ENCODE assay signal across 1 fruit fly cellular context in genomic region chr3R:24917814-24918636, dm6.
TF ChIP-seq lines count a peak whose summit lies in the region.

PIG-S (minus strand) TSS chr3R:24917864.
sud1 (minus strand) TSS chr3R:24917864.
CG11168 (plus strand) TSS chr3R:24918106.

TF ChIP-seq in whole organism, embryonic, 481 proteins besides CTCF, POLR2A, EP300 and RAD21 (continued from another document and continues in another):
- TF ChIP-seq CkIIα-i1 (GFP tag; IDR thresholded peaks at IDR 0.05; lab: Robert Waterston, UW) (no peak), CG31365 (tag; optimal IDR thresholded peaks at IDR 0.05; lab: Kevin White, UChicago) (no peak), BtbVII (GFP tag; optimal IDR thresholded peaks at IDR 0.05; lab: Kevin White, UChicago) (no peak), CG6765 (GFP tag; optimal IDR thresholded peaks at IDR 0.05; lab: Kevin White, UChicago) (no peak), aop (GFP tag; IDR thresholded peaks at IDR 0.05; lab: Robert Waterston, UW) (no peak), Myb (GFP tag; optimal IDR thresholded peaks at IDR 0.05; lab: Kevin White, UChicago) (no peak), pb (GFP tag; optimal IDR thresholded peaks at IDR 0.05; lab: Kevin White, UChicago) (no peak), Hmx (GFP tag; optimal IDR thresholded peaks at IDR 0.05; lab: Kevin White, UChicago) (no peak), chif (GFP tag; optimal IDR thresholded peaks at IDR 0.05; lab: Kevin White, UChicago) (no peak), CG18764 (GFP tag; optimal IDR thresholded peaks at IDR 0.05; lab: Kevin White, UChicago) (peak; percentile 34), CG9932 (GFP tag; IDR thresholded peaks at IDR 0.05; lab: Robert Waterston, UW) (peak; percentile 89), croc (GFP tag; conservative IDR thresholded peaks at IDR 0.05; lab: Robert Waterston, UW) (peak; percentile 53; the same call in 2 of the 3 replicates), Abd-B (GFP tag; optimal IDR thresholded peaks at IDR 0.05; lab: Kevin White, UChicago) (peak; percentile 72), CG8944 (GFP tag; optimal IDR thresholded peaks at IDR 0.05; lab: Kevin White, UChicago) (no peak), maf-S (GFP tag; optimal IDR thresholded peaks at IDR 0.05; lab: Kevin White, UChicago) (no peak), CG31388 (GFP tag; optimal IDR thresholded peaks at IDR 0.05; lab: Kevin White, UChicago) (no peak), Blimp-1 (GFP tag; optimal IDR thresholded peaks at IDR 0.05; lab: Kevin White, UChicago) (no peak), sug (tag; optimal IDR thresholded peaks at IDR 0.05; lab: Kevin White, UChicago) (no peak), kay (GFP tag; optimal IDR thresholded peaks at IDR 0.05; lab: Kevin White, UChicago) (no peak), emc (GFP tag; optimal IDR thresholded peaks at IDR 0.05; lab: Kevin White, UChicago) (no peak), dati (GFP tag; IDR thresholded peaks at IDR 0.05; lab: Robert Waterston, UW) (no peak), CG1233 (GFP tag; optimal IDR thresholded peaks at IDR 0.05; lab: Kevin White, UChicago) (no peak), chn (GFP tag; optimal IDR thresholded peaks at IDR 0.05; lab: Kevin White, UChicago) (no peak), Dfd (GFP tag; optimal IDR thresholded peaks at IDR 0.05; lab: Kevin White, UChicago) (no peak), CG17829 (tag; optimal IDR thresholded peaks at IDR 0.05; lab: Kevin White, UChicago) (peak; percentile 62), Optix (GFP tag; IDR thresholded peaks at IDR 0.05; lab: Robert Waterston, UW) (no peak), CG34376 (GFP tag; optimal IDR thresholded peaks at IDR 0.05; lab: Kevin White, UChicago) (peak; percentile 32), sens-2 (GFP tag; IDR thresholded peaks at IDR 0.05; lab: Robert Waterston, UW) (no peak), Xbp1 (GFP tag; optimal IDR thresholded peaks at IDR 0.05; lab: Kevin White, UChicago) (peak; percentile 70), nau (GFP tag; optimal IDR thresholded peaks at IDR 0.05; lab: Kevin White, UChicago) (no peak), CG15601 (tag; optimal IDR thresholded peaks at IDR 0.05; lab: Kevin White, UChicago) (no peak), Fer1 (GFP tag; optimal IDR thresholded peaks at IDR 0.05; lab: Kevin White, UChicago) (no peak), gt (GFP tag; IDR thresholded peaks at IDR 0.05; lab: Robert Waterston, UW) (no peak), CG10959 (GFP tag; IDR thresholded peaks at IDR 0.05; lab: Robert Waterston, UW) (peak; percentile 68), Ssrp (tag; optimal IDR thresholded peaks at IDR 0.05; lab: Kevin White, UChicago) (peak; percentile 64), Oaz (GFP tag; IDR thresholded peaks at IDR 0.05; lab: Robert Waterston, UW) (peak; percentile 17; the same call in 1 of the 2 replicates), CG11723 (GFP tag; optimal IDR thresholded peaks at IDR 0.05; lab: Kevin White, UChicago) (no peak), Hmr (GFP tag; optimal IDR thresholded peaks at IDR 0.05; lab: Kevin White, UChicago) (no peak), ara (GFP tag; IDR thresholded peaks at IDR 0.05; lab: Robert Waterston, UW) (peak; percentile 8; the same call in 1 of the 2 replicates), dm (GFP tag; optimal IDR thresholded peaks at IDR 0.05; lab: Kevin White, UChicago) (no peak), fd102C (GFP tag; optimal IDR thresholded peaks at IDR 0.05; lab: Kevin White, UChicago) (no peak), CG8089 (GFP tag; optimal IDR thresholded peaks at IDR 0.05; lab: Kevin White, UChicago) (no peak), Neu2 (GFP tag; optimal IDR thresholded peaks at IDR 0.05; lab: Kevin White, UChicago; ENCODE audit: borderline replicate concordance) (no peak), da (GFP tag; optimal IDR thresholded peaks at IDR 0.05; lab: Kevin White, UChicago) (no peak), ERR (GFP tag; optimal IDR thresholded peaks at IDR 0.05; lab: Kevin White, UChicago) (no peak), ham (GFP tag; IDR thresholded peaks at IDR 0.05; lab: Robert Waterston, UW) (no peak), CG11085 (GFP tag; IDR thresholded peaks at IDR 0.05; lab: Robert Waterston, UW) (no peak), CG4424 (GFP tag; optimal IDR thresholded peaks at IDR 0.05; lab: Kevin White, UChicago) (peak; percentile 53), Sin3A (optimal IDR thresholded peaks at IDR 0.05; lab: Kevin White, UChicago) (peak; percentile 43), HLH54F (GFP tag; optimal IDR thresholded peaks at IDR 0.05; lab: Kevin White, UChicago) (peak; percentile 7), rib (GFP tag; IDR thresholded peaks at IDR 0.05; lab: Robert Waterston, UW) (no peak), CG18011 (GFP tag; optimal IDR thresholded peaks at IDR 0.05; lab: Kevin White, UChicago) (no peak), nom (GFP tag; optimal IDR thresholded peaks at IDR 0.05; lab: Kevin White, UChicago) (no peak), CG12071 (GFP tag; optimal IDR thresholded peaks at IDR 0.05; lab: Kevin White, UChicago) (no peak), D19B (GFP tag; optimal IDR thresholded peaks at IDR 0.05; lab: Kevin White, UChicago) (no peak), Dek (tag; optimal IDR thresholded peaks at IDR 0.05; lab: Kevin White, UChicago) (peak; percentile 72), CG3407 (GFP tag; optimal IDR thresholded peaks at IDR 0.05; lab: Kevin White, UChicago) (no peak), CG3838 (GFP tag; optimal IDR thresholded peaks at IDR 0.05; lab: Kevin White, UChicago) (peak; percentile 18), pan (optimal IDR thresholded peaks at IDR 0.05; lab: Kevin White, UChicago) (no peak), pan (GFP tag; optimal IDR thresholded peaks at IDR 0.05 in 1 of 2, IDR thresholded peaks at IDR 0.05 in 1 of 2) (peak in 1 of 2 experiments; percentile 62), slp2 (GFP tag; optimal IDR thresholded peaks at IDR 0.05; lab: Kevin White, UChicago) (no peak), caup (GFP tag; optimal IDR thresholded peaks at IDR 0.05; lab: Kevin White, UChicago; ENCODE audit: severe bottlenecking) (peak; percentile 50), CG7745 (tag; optimal IDR thresholded peaks at IDR 0.05; lab: Kevin White, UChicago) (no peak), pnt (GFP tag; optimal IDR thresholded peaks at IDR 0.05; lab: Kevin White, UChicago) (no peak), CG10462 (GFP tag; optimal IDR thresholded peaks at IDR 0.05; lab: Kevin White, UChicago) (no peak), phol (tag; optimal IDR thresholded peaks at IDR 0.05; lab: Kevin White, UChicago) (peak; percentile 81), Rfx (GFP tag; IDR thresholded peaks at IDR 0.05; lab: Robert Waterston, UW) (peak; percentile 79), klu (GFP tag; IDR thresholded peaks at IDR 0.05; lab: Robert Waterston, UW) (no peak), kah (GFP tag; optimal IDR thresholded peaks at IDR 0.05; lab: Kevin White, UChicago) (peak; percentile 12), Hr51 (GFP tag; optimal IDR thresholded peaks at IDR 0.05; lab: Kevin White, UChicago) (peak in 1 of 2 experiments; percentile 46), CG6272 (GFP tag; IDR thresholded peaks at IDR 0.05; lab: Robert Waterston, UW) (peak; percentile 59), CG12942 (GFP tag; optimal IDR thresholded peaks at IDR 0.05; lab: Kevin White, UChicago) (peak; percentile 50), gcm (GFP tag; optimal IDR thresholded peaks at IDR 0.05; lab: Kevin White, UChicago) (no peak), CG2875 (GFP tag; optimal IDR thresholded peaks at IDR 0.05; lab: Kevin White, UChicago) (peak; percentile 11), CG13894 (tag; optimal IDR thresholded peaks at IDR 0.05; lab: Kevin White, UChicago) (no peak), eve (GFP tag; optimal IDR thresholded peaks at IDR 0.05; lab: Kevin White, UChicago) (no peak), Kr (GFP tag; optimal IDR thresholded peaks at IDR 0.05; lab: Kevin White, UChicago) (no peak), zen (tag; optimal IDR thresholded peaks at IDR 0.05; lab: Kevin White, UChicago) (peak; percentile 65), Doc3 (GFP tag; IDR thresholded peaks at IDR 0.05; lab: Robert Waterston, UW; ENCODE audit: partially characterized antibody) (peak; percentile 96), H15 (GFP tag; IDR thresholded peaks at IDR 0.05; lab: Robert Waterston, UW) (0 out of 3 replicates have a peak, but pooled peaks have one; percentile 29), Hr39 (optimal IDR thresholded peaks at IDR 0.05; lab: Kevin White, UChicago) (no peak), slbo (GFP tag; IDR thresholded peaks at IDR 0.05; lab: Robert Waterston, UW) (peak; percentile 88), sisA (GFP tag; IDR thresholded peaks at IDR 0.05; lab: Robert Waterston, UW) (peak; percentile 47; the same call in 1 of the 2 replicates), D (optimal IDR thresholded peaks at IDR 0.05; lab: Kevin White, UChicago) (no peak), D (GFP tag; optimal IDR thresholded peaks at IDR 0.05; lab: Kevin White, UChicago) (peak; percentile 19), CG1024 (GFP tag; IDR thresholded peaks at IDR 0.05; lab: Robert Waterston, UW) (no peak), HLH3B (GFP tag; IDR thresholded peaks at IDR 0.05; lab: Robert Waterston, UW) (peak; percentile 49; the same call in 1 of the 2 replicates), CG10147 (GFP tag; optimal IDR thresholded peaks at IDR 0.05; lab: Kevin White, UChicago) (peak; percentile 32), cato (GFP tag; optimal IDR thresholded peaks at IDR 0.05; lab: Kevin White, UChicago; ENCODE audit: borderline replicate concordance) (peak; percentile 5), Trl (optimal IDR thresholded peaks at IDR 0.05; lab: Kevin White, UChicago) (no peak), Trl (GFP tag; optimal IDR thresholded peaks at IDR 0.05; lab: Kevin White, UChicago) (no peak), gem (tag; optimal IDR thresholded peaks at IDR 0.05; lab: Kevin White, UChicago) (peak; percentile 82), CG2678 (tag; optimal IDR thresholded peaks at IDR 0.05; lab: Kevin White, UChicago) (no peak), ranshi (GFP tag; IDR thresholded peaks at IDR 0.05; lab: Robert Waterston, UW) (peak; percentile 74; the same call in 1 of the 2 replicates), B-H1 (GFP tag; IDR thresholded peaks at IDR 0.05; lab: Robert Waterston, UW) (no peak; the same call in 2 of the 3 replicates), luna (GFP tag; optimal IDR thresholded peaks at IDR 0.05; lab: Kevin White, UChicago) (no peak), her (GFP tag; optimal IDR thresholded peaks at IDR 0.05; lab: Kevin White, UChicago) (no peak), ase (GFP tag; IDR thresholded peaks at IDR 0.05; lab: Robert Waterston, UW) (no peak), CG8281 (tag; optimal IDR thresholded peaks at IDR 0.05; lab: Kevin White, UChicago) (no peak), CG10565 (GFP tag; optimal IDR thresholded peaks at IDR 0.05; lab: Kevin White, UChicago) (no peak), ftz-f1 (GFP tag; optimal IDR thresholded peaks at IDR 0.05; lab: Kevin White, UChicago) (peak; percentile 93), CG30020 (tag; optimal IDR thresholded peaks at IDR 0.05; lab: Kevin White, UChicago) (no peak), CG3726 (GFP tag; IDR thresholded peaks at IDR 0.05; lab: Robert Waterston, UW) (peak; percentile 32; the same call in 1 of the 3 replicates), az2 (GFP tag; optimal IDR thresholded peaks at IDR 0.05; lab: Kevin White, UChicago) (peak; percentile 61), Dbx (GFP tag; IDR thresholded peaks at IDR 0.05; lab: Robert Waterston, UW) (peak; percentile 59; the same call in 2 of the 3 replicates), Mes4 (GFP tag; optimal IDR thresholded peaks at IDR 0.05; lab: Kevin White, UChicago) (no peak), oc (tag; optimal IDR thresholded peaks at IDR 0.05; lab: Kevin White, UChicago) (no peak), Dip3 (GFP tag; optimal IDR thresholded peaks at IDR 0.05; lab: Kevin White, UChicago) (no peak), zfh1 (GFP tag; IDR thresholded peaks at IDR 0.05; lab: Robert Waterston, UW) (peak; percentile 61; the same call in 2 of the 3 replicates), CG12104 (GFP tag; optimal IDR thresholded peaks at IDR 0.05; lab: Kevin White, UChicago) (no peak), vnd (GFP tag; IDR thresholded peaks at IDR 0.05; lab: Robert Waterston, UW; ENCODE audit: partially characterized antibody) (peak; percentile 95), gsb (GFP tag; IDR thresholded peaks at IDR 0.05; lab: Robert Waterston, UW) (no peak), Fer2 (tag; optimal IDR thresholded peaks at IDR 0.05; lab: Kevin White, UChicago) (peak; percentile 34), CG1792 (GFP tag; optimal IDR thresholded peaks at IDR 0.05; lab: Kevin White, UChicago) (no peak), CG32772 (GFP tag; IDR thresholded peaks at IDR 0.05; lab: Robert Waterston, UW) (peak; percentile 55), chinmo (GFP tag; IDR thresholded peaks at IDR 0.05; lab: Robert Waterston, UW; ENCODE audit: partially characterized antibody) (peak; percentile 85; the same call in 2 of the 4 replicates), CG6854 (GFP tag; optimal IDR thresholded peaks at IDR 0.05; lab: Kevin White, UChicago) (no peak), Sox102F (GFP tag; optimal IDR thresholded peaks at IDR 0.05; lab: Kevin White, UChicago) (no peak), en (GFP tag; optimal IDR thresholded peaks at IDR 0.05; lab: Kevin White, UChicago) (no peak), Adf1 (GFP tag; IDR thresholded peaks at IDR 0.05; lab: Robert Waterston, UW) (peak; percentile 36; the same call in 1 of the 2 replicates), tx (GFP tag; optimal IDR thresholded peaks at IDR 0.05; lab: Kevin White, UChicago) (no peak), Ada2b (GFP tag; IDR thresholded peaks at IDR 0.05; lab: Robert Waterston, UW) (peak; percentile 55; the same call in 1 of the 2 replicates), CG7357 (GFP tag; IDR thresholded peaks at IDR 0.05; lab: Robert Waterston, UW) (peak; percentile 44; the same call in 1 of the 3 replicates), prd (optimal IDR thresholded peaks at IDR 0.05; lab: Kevin White, UChicago) (no peak), prd (GFP tag; IDR thresholded peaks at IDR 0.05; lab: Robert Waterston, UW) (peak; percentile 88), cg (GFP tag; optimal IDR thresholded peaks at IDR 0.05; lab: Kevin White, UChicago) (no peak), jing (GFP tag; optimal IDR thresholded peaks at IDR 0.05; lab: Kevin White, UChicago) (no peak), Chrac-16 (GFP tag; optimal IDR thresholded peaks at IDR 0.05; lab: Kevin White, UChicago) (peak; percentile 34), CG3995 (GFP tag; optimal IDR thresholded peaks at IDR 0.05; lab: Kevin White, UChicago) (peak; percentile 60), insv (GFP tag; optimal IDR thresholded peaks at IDR 0.05; lab: Kevin White, UChicago) (peak in 1 of 2 experiments; percentile 80), B-H2 (GFP tag; optimal IDR thresholded peaks at IDR 0.05; lab: Kevin White, UChicago) (no peak), CG10366 (GFP tag; IDR thresholded peaks at IDR 0.05; lab: Robert Waterston, UW) (peak; percentile 73), CG11695 (GFP tag; IDR thresholded peaks at IDR 0.05; lab: Robert Waterston, UW) (no peak), psq (GFP tag; optimal IDR thresholded peaks at IDR 0.05; lab: Kevin White, UChicago) (peak; percentile 25)
